Worm (Caenorhabditis elegans): ENCODE measurements around the gene mtl-1.

DNA sequence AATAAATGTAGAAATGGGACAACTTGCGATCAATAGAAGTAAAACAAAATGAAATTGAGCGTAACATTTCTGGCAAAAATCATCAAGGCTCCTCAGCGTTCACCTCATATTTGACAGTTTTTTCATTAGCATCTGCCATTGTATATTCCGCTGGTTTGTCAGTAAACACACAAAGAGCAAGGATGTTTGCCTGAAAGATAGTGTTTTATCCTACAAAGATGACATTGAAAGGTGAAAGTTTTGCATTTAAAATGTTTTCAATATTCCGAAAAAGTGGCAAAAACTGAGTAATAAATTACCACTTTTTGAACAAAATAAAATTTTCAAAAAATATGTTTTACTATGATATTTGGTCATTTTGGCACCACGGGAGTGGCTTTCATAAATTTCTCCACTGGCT lies 5.7 kb downstream of the mtl-1 start:
- TF ChIP-seq ama-1 (optimal IDR thresholded peaks at IDR 0.05), result no peak
- no peak for TF ChIP-seq daf-12 (tag; optimal IDR thresholded peaks at IDR 0.05)
- no peak for TF ChIP-seq unc-62 (GFP tag; optimal IDR thresholded peaks at IDR 0.05)
- no peak for TF ChIP-seq nhr-12 (tag; optimal IDR thresholded peaks at IDR 0.05)
- no peak for TF ChIP-seq eor-1 (tag; optimal IDR thresholded peaks at IDR 0.05)
- no peak for TF ChIP-seq unc-39 (tag; optimal IDR thresholded peaks at IDR 0.05)
- TF ChIP-seq nhr-237 (tag; optimal IDR thresholded peaks at IDR 0.05), result no peak

Data from whole organism, L3 larva.